Fruit fly (Drosophila melanogaster) whole organism, adult: ENCODE results near the gene CG43980.

Experiments
- CG11617 ChIP-seq: fragments of 200-800 bp; sonication (Bioruptor generic); optimal IDR thresholded peaks from 2 replicates; lab custom pipeline; 2017; ENCODE audit warnings: mild to moderate bottlenecking, missing biosample characterization, missing genetic modification reagents, missing genetic modification characterization
- CG12768 ChIP-seq: fragments of 200-800 bp; sonication (Bioruptor generic); optimal IDR thresholded peaks from 2 replicates; lab custom pipeline; 2017; ENCODE audit warnings: missing biosample characterization, missing genetic modification characterization, mild to moderate bottlenecking, moderate library complexity, missing genetic modification reagents
- CG14711 ChIP-seq: fragments of 200-800 bp; sonication (Bioruptor generic); optimal IDR thresholded peaks from 2 replicates; lab custom pipeline; 2018; ENCODE audit warnings: missing biosample characterization, mild to moderate bottlenecking, missing genetic modification characterization, moderate library complexity
- CG1620 ChIP-seq: fragments of 200-800 bp; sonication (Bioruptor generic); optimal IDR thresholded peaks from 2 replicates; lab custom pipeline; 2016; ENCODE audit warnings: missing biosample characterization, missing genetic modification characterization
- CG33017 ChIP-seq: fragments of 200-800 bp; sonication (Bioruptor generic); optimal IDR thresholded peaks from 2 replicates; lab custom pipeline; 2018; ENCODE audit warnings: missing biosample characterization, mild to moderate bottlenecking, missing genetic modification characterization, moderate library complexity
- CG5204 ChIP-seq: fragments of 200-800 bp; sonication (Bioruptor generic); optimal IDR thresholded peaks from 2 replicates; lab custom pipeline; 2016; ENCODE audit warnings: missing biosample characterization, missing genetic modification characterization
- CG7101 ChIP-seq: fragments of 200-800 bp; sonication (Bioruptor generic); optimal IDR thresholded peaks from 2 replicates; lab custom pipeline; 2018; ENCODE audit warnings: missing biosample characterization, mild to moderate bottlenecking, missing genetic modification characterization, moderate library complexity
- Clk ChIP-seq: fragments of 200-800 bp; sonication (Bioruptor generic); optimal IDR thresholded peaks from 2 replicates; lab custom pipeline; 2017; ENCODE audit warnings: missing biosample characterization, missing genetic modification characterization
- Crg-1 ChIP-seq: fragments of 200-800 bp; sonication (Bioruptor generic); optimal IDR thresholded peaks from 2 replicates; lab custom pipeline; 2016; ENCODE audit warnings: missing biosample characterization, missing genetic modification characterization
- Hr96 ChIP-seq: fragments of 200-800 bp; sonication (Bioruptor generic); optimal IDR thresholded peaks from 2 replicates; lab custom pipeline; 2016; ENCODE audit warnings: missing biosample characterization, missing genetic modification characterization
- Mnt ChIP-seq: fragments of 200-800 bp; sonication (Bioruptor generic); optimal IDR thresholded peaks from 2 replicates; lab custom pipeline; 2016; ENCODE audit warnings: missing biosample characterization, mild to moderate bottlenecking, missing genetic modification characterization
- bab1 ChIP-seq: fragments of 200-800 bp; sonication (Bioruptor generic); optimal IDR thresholded peaks from 3 replicates; lab custom pipeline; 2019; ENCODE audit warnings: missing biosample characterization, mild to moderate bottlenecking, missing genetic modification characterization, moderate library complexity
- cic ChIP-seq: fragments of 200-800 bp; sonication (Bioruptor generic); optimal IDR thresholded peaks from 2 replicates; lab custom pipeline; 2017; ENCODE audit warnings: missing biosample characterization, mild to moderate bottlenecking, missing genetic modification characterization, moderate library complexity
- cnc ChIP-seq, 2 experiments: fragments of >200 bp; optimal IDR thresholded peaks; 2 replicates each; lab custom pipeline; 2017
- kay ChIP-seq: fragments of 200-800 bp; sonication (Bioruptor generic); peaks from one replicate; lab custom pipeline; 2016; ENCODE audit warnings: missing biosample characterization, missing genetic modification characterization, borderline replicate concordance
- ovo ChIP-seq: fragments of 200-800 bp; sonication (Bioruptor generic); optimal IDR thresholded peaks from 2 replicates; lab custom pipeline; 2016; ENCODE audit warnings: missing biosample characterization, missing genetic modification characterization
- pad ChIP-seq: fragments of 200-800 bp; sonication (Bioruptor generic); optimal IDR thresholded peaks from 3 replicates; lab custom pipeline; 2017; ENCODE audit warnings: missing biosample characterization, missing genetic modification characterization, mild to moderate bottlenecking, moderate library complexity, missing genetic modification reagents
- tj ChIP-seq: fragments of 200-800 bp; sonication (Bioruptor generic); optimal IDR thresholded peaks from 3 replicates; lab custom pipeline; 2017; ENCODE audit warnings: missing biosample characterization, mild to moderate bottlenecking, missing genetic modification characterization, moderate library complexity
- toe ChIP-seq: fragments of 200-800 bp; sonication (Bioruptor generic); optimal IDR thresholded peaks from 2 replicates; lab custom pipeline; 2016; ENCODE audit warnings: missing biosample characterization, missing genetic modification characterization

CG43980 gene

DNA sequence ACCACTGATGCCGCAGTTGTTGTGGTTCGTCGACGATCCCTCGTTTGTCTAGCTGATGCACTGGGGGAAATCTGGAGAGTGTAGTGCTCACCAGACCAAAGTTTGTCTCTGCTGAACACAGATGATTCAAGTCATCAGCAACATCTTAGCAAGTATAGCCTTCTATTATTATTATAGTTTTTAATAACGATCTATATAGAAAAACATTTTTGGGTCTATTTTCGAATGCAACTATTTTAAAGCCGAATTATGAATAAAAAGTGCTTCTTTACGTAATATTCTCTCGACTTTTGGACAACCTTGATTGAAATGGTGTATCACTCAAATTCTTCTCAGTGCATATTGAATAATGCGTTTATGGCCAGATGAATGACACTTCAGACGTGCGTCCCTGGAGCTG lies 41.0 kb downstream of the CG43980 start:
- TF ChIP-seq CG12768 (no peak), CG14711 (no peak), bab1 (no peak), toe (GFP tag; lab: Kevin White, UChicago) (no peak), kay (GFP tag; lab: Kevin White, UChicago) (no peak), CG7101 (tag; lab: Kevin White, UChicago) (no peak), Crg-1 (GFP tag; lab: Kevin White, UChicago) (no peak), pad (GFP tag; lab: Kevin White, UChicago) (no peak), cic (GFP tag; lab: Kevin White, UChicago) (no peak), CG5204 (GFP tag; lab: Kevin White, UChicago) (no peak), CG1620 (no peak), CG11617 (GFP tag; lab: Kevin White, UChicago) (no peak), ovo (no peak)

DNA sequence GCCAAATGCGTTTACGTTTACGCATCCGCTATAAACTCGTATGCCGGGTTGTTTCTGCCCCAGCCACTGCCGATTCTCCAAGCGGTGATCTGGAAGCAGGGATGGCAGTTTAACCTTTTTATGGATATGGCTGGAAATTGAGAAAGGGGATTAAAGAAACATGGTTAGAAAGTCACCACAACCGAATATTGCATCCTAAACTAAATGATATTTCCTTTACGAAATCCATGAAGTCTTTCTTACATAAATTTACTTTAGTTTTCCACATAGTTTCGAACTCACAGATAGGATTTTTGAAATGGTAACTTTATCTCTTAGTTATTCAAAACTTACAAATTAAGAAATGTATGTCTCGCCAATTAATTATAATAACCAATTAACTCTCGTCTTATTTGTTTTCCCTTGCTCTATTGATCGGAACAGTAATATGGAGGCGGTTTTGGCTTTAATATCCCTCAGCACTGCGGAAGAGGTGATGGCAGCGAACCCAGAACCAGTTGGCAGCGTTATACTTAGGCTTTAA lies 43.9 kb downstream of the CG43980 start:
- TF ChIP-seq cnc (optimal IDR thresholded peaks at IDR 0.05; lab: Kevin White, UChicago) (no peak), Crg-1 (GFP tag; lab: Kevin White, UChicago) (no peak), cic (GFP tag; lab: Kevin White, UChicago) (no peak), CG7101 (tag; lab: Kevin White, UChicago) (no peak), CG11617 (GFP tag; lab: Kevin White, UChicago) (no peak), Mnt (GFP tag; lab: Kevin White, UChicago) (no peak)

DNA sequence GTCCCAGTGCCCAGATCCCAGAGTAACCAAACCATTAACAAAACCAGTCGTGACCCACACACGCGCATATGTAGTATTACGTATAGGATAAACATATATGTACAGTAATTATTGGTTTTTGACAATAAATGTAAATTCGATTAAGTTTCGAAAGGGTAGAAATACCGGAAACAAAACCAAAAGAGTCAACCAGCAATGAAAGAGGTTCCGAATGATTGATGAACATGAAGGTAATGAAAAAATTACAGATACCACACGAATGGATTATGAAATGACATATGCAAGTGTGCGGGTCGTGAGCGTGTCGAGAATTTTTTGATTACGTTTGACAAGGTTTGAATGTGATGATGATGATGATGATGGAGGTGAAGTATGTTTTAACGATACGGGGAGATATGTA lies 49.9 kb downstream of the CG43980 start:
- no peak for TF ChIP-seq Crg-1 (GFP tag; lab: Kevin White, UChicago)
- TF ChIP-seq CG14711, result no peak
- no peak for TF ChIP-seq kay (GFP tag; lab: Kevin White, UChicago)
- TF ChIP-seq CG12768, result no peak
- no peak for TF ChIP-seq CG7101 (tag; lab: Kevin White, UChicago)
- no peak for TF ChIP-seq CG1620
- no peak for TF ChIP-seq cic (GFP tag; lab: Kevin White, UChicago)
- TF ChIP-seq pad (GFP tag; lab: Kevin White, UChicago), result no peak
- TF ChIP-seq tj, result no peak
- no peak for TF ChIP-seq CG5204 (GFP tag; lab: Kevin White, UChicago)
- TF ChIP-seq Clk (GFP tag; lab: Kevin White, UChicago), result no peak

DNA sequence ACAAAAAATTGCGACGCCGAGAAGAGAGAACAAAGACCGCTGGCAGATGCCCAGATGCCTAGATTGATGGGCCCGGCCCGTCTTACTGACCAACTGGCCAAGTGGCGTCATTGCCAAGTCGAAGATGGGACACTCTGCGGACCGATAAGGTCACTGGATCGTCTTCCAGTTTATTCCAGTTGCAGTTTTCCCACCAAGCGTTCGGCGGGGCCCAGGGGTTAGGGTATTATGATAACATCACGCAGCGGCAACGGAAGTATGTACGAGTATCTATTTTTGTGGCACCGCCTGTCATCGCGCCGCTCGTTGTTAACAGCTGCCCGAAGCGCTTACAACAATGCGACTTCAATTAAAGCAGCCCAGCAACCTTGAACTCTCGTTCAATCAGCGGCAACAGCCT lies 55.3 kb downstream of the CG43980 start:
- TF ChIP-seq CG7101 (tag; lab: Kevin White, UChicago) (no peak), cic (GFP tag; lab: Kevin White, UChicago) (no peak), CG12768 (no peak), ovo (no peak), CG5204 (GFP tag; lab: Kevin White, UChicago) (no peak), cnc (optimal IDR thresholded peaks at IDR 0.05; lab: Kevin White, UChicago) (no peak), kay (GFP tag; lab: Kevin White, UChicago) (no peak), Mnt (GFP tag; lab: Kevin White, UChicago) (no peak), CG11617 (GFP tag; lab: Kevin White, UChicago) (no peak), tj (no peak), bab1 (no peak)

DNA sequence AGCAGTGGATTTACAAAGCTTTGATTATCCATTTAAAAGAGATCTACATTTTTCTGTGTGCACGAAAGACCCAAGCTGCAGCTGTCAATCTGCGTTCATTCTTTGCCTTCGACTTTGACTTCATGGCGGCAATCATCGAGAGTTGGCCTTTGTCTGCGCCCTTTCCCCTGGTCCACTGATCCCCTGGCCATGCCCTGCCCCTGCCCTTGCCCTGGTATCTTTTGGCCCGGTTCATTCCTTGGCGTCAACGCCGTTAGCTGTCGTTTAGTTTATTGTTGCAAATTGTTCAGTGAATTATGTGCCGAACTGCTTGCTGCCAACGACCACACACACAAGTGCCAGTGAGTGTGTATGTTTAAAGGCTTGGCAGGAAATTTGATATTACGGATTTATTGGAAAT lies 56.2 kb downstream of the CG43980 start:
- TF ChIP-seq ovo (no peak), CG7101 (tag; lab: Kevin White, UChicago) (no peak), pad (GFP tag; lab: Kevin White, UChicago) (no peak), CG33017 (tag; lab: Kevin White, UChicago) (no peak), Clk (GFP tag; lab: Kevin White, UChicago) (no peak), cic (GFP tag; lab: Kevin White, UChicago) (no peak), tj (no peak), kay (GFP tag; lab: Kevin White, UChicago) (no peak), CG1620 (no peak), toe (GFP tag; lab: Kevin White, UChicago) (no peak), Mnt (GFP tag; lab: Kevin White, UChicago) (no peak), Hr96 (GFP tag; lab: Kevin White, UChicago) (no peak), CG14711 (no peak), bab1 (no peak), Crg-1 (GFP tag; lab: Kevin White, UChicago) (no peak)

DNA sequence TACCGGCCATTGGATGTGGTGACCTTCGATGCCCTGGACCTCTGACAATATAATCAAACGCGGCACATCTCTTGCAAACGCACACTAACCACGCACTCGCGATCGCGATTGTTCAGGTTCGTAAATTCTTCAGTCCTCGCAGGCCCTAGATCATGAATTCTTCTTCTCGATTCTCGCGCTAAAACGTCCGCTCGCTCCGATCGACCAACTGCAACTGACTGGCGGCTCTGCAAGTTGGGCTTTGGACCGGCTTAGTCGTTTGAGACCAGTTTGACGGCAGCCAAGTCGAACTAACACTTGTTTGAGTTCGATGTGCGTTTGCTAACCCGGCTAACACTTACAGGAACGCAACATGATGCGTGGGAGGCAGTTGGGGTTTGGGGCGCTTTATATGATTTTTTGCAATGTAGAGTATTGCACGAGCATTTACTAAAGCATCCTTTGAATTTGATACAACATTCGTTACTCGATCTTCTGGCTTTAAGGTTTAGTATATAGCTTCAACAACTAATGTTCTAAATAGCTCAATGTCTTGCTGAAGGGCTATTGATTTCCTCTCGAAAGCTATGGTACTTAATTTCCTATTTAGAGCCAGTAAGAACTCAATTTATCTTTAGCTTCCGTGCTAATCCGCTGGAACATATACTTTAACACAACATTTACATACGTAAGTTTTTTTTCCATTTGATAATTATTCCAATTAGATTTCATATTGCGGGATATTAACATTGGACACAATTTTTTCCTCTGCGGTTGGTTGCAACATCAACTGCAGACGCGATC lies 61.6 kb downstream of the CG43980 start, which contains the start of gene CG32447:
Gene CG32447 (minus strand): TSS at position 222 of the 783 bp plus-strand sequence.
- TF ChIP-seq CG1620, result no peak
- TF ChIP-seq Hr96 (GFP tag; lab: Kevin White, UChicago), result no peak
- no peak for TF ChIP-seq toe (GFP tag; lab: Kevin White, UChicago)
- TF ChIP-seq cnc (optimal IDR thresholded peaks at IDR 0.05; lab: Kevin White, UChicago), result no peak
